Worm (Caenorhabditis elegans) whole organism, late embryonic: ENCODE results near the gene F17E9.2.

Experiments
- C08G9.2 ChIP-seq: sonication (generic microtip); optimal IDR thresholded peaks from 2 replicates; lab custom pipeline; 2016; ENCODE audit warnings: mild to moderate bottlenecking, missing genetic modification characterization, moderate library complexity, missing compliant biosample characterization
- T23F11.4 ChIP-seq: fragments of 200-800 bp; sonication (Bioruptor generic); optimal IDR thresholded peaks from 2 replicates; lab custom pipeline; 2018; ENCODE audit warnings: mild to moderate bottlenecking, missing genetic modification characterization, missing compliant biosample characterization
- ahr-1 ChIP-seq: sonication (generic microtip); optimal IDR thresholded peaks from 2 replicates; lab custom pipeline; 2016; ENCODE audit warnings: missing genetic modification characterization, missing compliant biosample characterization
- ama-1 ChIP-seq: fragments of 150-350 bp; optimal IDR thresholded peaks from 2 replicates; lab custom pipeline; 2014
- ceh-2 ChIP-seq: sonication (generic microtip); optimal IDR thresholded peaks from 2 replicates; lab custom pipeline; 2016; ENCODE audit warnings: missing genotype, missing genetic modification characterization, missing compliant biosample characterization
- ceh-24 ChIP-seq: sonication (generic microtip); optimal IDR thresholded peaks from 2 replicates; lab custom pipeline; 2016; ENCODE audit warnings: mild to moderate bottlenecking, missing genetic modification characterization, missing compliant biosample characterization
- ceh-30 ChIP-seq: fragments of 150-350 bp; optimal IDR thresholded peaks from 2 replicates; lab custom pipeline; 2014; ENCODE audit warnings: missing biosample characterization, missing genetic modification characterization
- ceh-31 ChIP-seq: sonication (generic microtip); optimal IDR thresholded peaks from 2 replicates; lab custom pipeline; 2016; ENCODE audit warnings: missing genetic modification characterization, missing compliant biosample characterization
- ceh-34 ChIP-seq: sonication (generic microtip); optimal IDR thresholded peaks from 2 replicates; lab custom pipeline; 2016; ENCODE audit warnings: mild to moderate bottlenecking, missing genetic modification characterization, missing compliant biosample characterization
- ceh-48 ChIP-seq: sonication (generic microtip); optimal IDR thresholded peaks from 2 replicates; lab custom pipeline; 2016; ENCODE audit warnings: missing genetic modification characterization, inconsistent platforms, missing compliant biosample characterization
- ceh-9 ChIP-seq: sonication (generic microtip); optimal IDR thresholded peaks from 2 replicates; lab custom pipeline; 2016; ENCODE audit warnings: mild to moderate bottlenecking, missing genetic modification characterization, inconsistent platforms, missing compliant biosample characterization
- che-1 ChIP-seq: sonication (generic microtip); optimal IDR thresholded peaks from 2 replicates; lab custom pipeline; 2016; ENCODE audit warnings: mild to moderate bottlenecking, missing genetic modification characterization, missing compliant biosample characterization
- dmd-4 ChIP-seq: sonication (generic microtip); optimal IDR thresholded peaks from 2 replicates; lab custom pipeline; 2016; ENCODE audit warnings: borderline replicate concordance, missing genetic modification characterization, missing compliant biosample characterization
- dve-1 ChIP-seq: sonication (generic microtip); optimal IDR thresholded peaks from 2 replicates; lab custom pipeline; 2017; ENCODE audit warnings: antibody characterized with exemption, mild to moderate bottlenecking, missing genetic modification characterization, missing compliant biosample characterization
- elt-2 ChIP-seq: sonication (generic microtip); optimal IDR thresholded peaks from 2 replicates; lab custom pipeline; 2016; ENCODE audit warnings: missing genetic modification reagents, missing genetic modification characterization, missing compliant biosample characterization
- elt-4 ChIP-seq: sonication (generic microtip); optimal IDR thresholded peaks from 2 replicates; lab custom pipeline; 2016; ENCODE audit warnings: missing genetic modification characterization, missing compliant biosample characterization
- ets-4 ChIP-seq: sonication (generic microtip); optimal IDR thresholded peaks from 2 replicates; lab custom pipeline; 2016; ENCODE audit warnings: missing genetic modification characterization, missing compliant biosample characterization
- hlh-15 ChIP-seq: sonication (generic microtip); optimal IDR thresholded peaks from 2 replicates; lab custom pipeline; 2016; ENCODE audit warnings: missing genetic modification characterization, missing compliant biosample characterization
- hlh-30 ChIP-seq: sonication (generic microtip); optimal IDR thresholded peaks from 2 replicates; lab custom pipeline; 2017; ENCODE audit warnings: antibody characterized with exemption, missing genetic modification characterization, missing compliant biosample characterization; ENCODE audit not compliant: insufficient read depth
- hlh-6 ChIP-seq: sonication (generic microtip); optimal IDR thresholded peaks from 2 replicates; lab custom pipeline; 2016; ENCODE audit warnings: missing genotype, missing genetic modification characterization, missing compliant biosample characterization
- hlh-8 ChIP-seq: sonication (generic microtip); optimal IDR thresholded peaks from 2 replicates; lab custom pipeline; 2016; ENCODE audit warnings: missing genotype, missing genetic modification characterization, missing compliant biosample characterization
- lim-6 ChIP-seq: sonication (generic microtip); optimal IDR thresholded peaks from 2 replicates; lab custom pipeline; 2016; ENCODE audit warnings: missing genetic modification characterization, missing compliant biosample characterization
- lin-11 ChIP-seq: fragments of 200-800 bp; sonication (Bioruptor generic); optimal IDR thresholded peaks from 2 replicates; lab custom pipeline; 2018; ENCODE audit warnings: mild to moderate bottlenecking, missing genetic modification characterization, missing compliant biosample characterization
- madf-2 ChIP-seq: sonication (generic microtip); optimal IDR thresholded peaks from 2 replicates; lab custom pipeline; 2017; ENCODE audit warnings: missing genetic modification characterization, missing compliant biosample characterization
- nhr-11 ChIP-seq: fragments of 150-350 bp; optimal IDR thresholded peaks from 2 replicates; lab custom pipeline; 2014; ENCODE audit warnings: missing biosample characterization, missing genetic modification characterization
- odd-2 ChIP-seq: sonication (generic microtip); optimal IDR thresholded peaks from 2 replicates; lab custom pipeline; 2017; ENCODE audit warnings: antibody characterized with exemption, mild to moderate bottlenecking, missing genetic modification characterization, missing compliant biosample characterization
- pag-3 ChIP-seq: sonication (generic microtip); optimal IDR thresholded peaks from 2 replicates; lab custom pipeline; 2016; ENCODE audit warnings: missing compliant biosample characterization, missing genetic modification characterization, borderline replicate concordance
- pat-9 ChIP-seq: fragments of 200-800 bp; sonication (Bioruptor generic); optimal IDR thresholded peaks from 2 replicates; lab custom pipeline; 2018; ENCODE audit warnings: mild to moderate bottlenecking, missing genetic modification characterization, moderate library complexity, missing compliant biosample characterization
- pha-4 ChIP-seq: fragments of 150-350 bp; optimal IDR thresholded peaks from 2 replicates; lab custom pipeline; 2018; ENCODE audit warnings: missing biosample characterization, missing genetic modification reagents, missing genetic modification characterization
- pros-1 ChIP-seq: fragments of 150-350 bp; optimal IDR thresholded peaks from 2 replicates; lab custom pipeline; 2014; ENCODE audit warnings: missing biosample characterization, missing genetic modification reagents, missing genetic modification characterization
- ref-2 ChIP-seq: sonication (generic microtip); optimal IDR thresholded peaks from 2 replicates; lab custom pipeline; 2016; ENCODE audit warnings: missing genetic modification characterization, missing compliant biosample characterization
- rnt-1 ChIP-seq: sonication (generic microtip); optimal IDR thresholded peaks from 2 replicates; lab custom pipeline; 2016; ENCODE audit warnings: missing genetic modification characterization, missing compliant biosample characterization
- sdc-2 ChIP-seq: sonication (generic microtip); optimal IDR thresholded peaks from 2 replicates; lab custom pipeline; 2016; ENCODE audit warnings: missing genotype, missing genetic modification characterization, missing compliant biosample characterization
- tbx-2 ChIP-seq: sonication (generic microtip); optimal IDR thresholded peaks from 2 replicates; lab custom pipeline; 2016; ENCODE audit warnings: missing genetic modification characterization, missing compliant biosample characterization
- ttx-3 ChIP-seq: sonication (generic microtip); optimal IDR thresholded peaks from 2 replicates; lab custom pipeline; 2016; ENCODE audit warnings: missing genetic modification reagents, missing genetic modification characterization, missing compliant biosample characterization
- unc-3 ChIP-seq, 2 experiments: fragments of 200-800 bp in 1 of 2; sonication (Bioruptor generic) in 1 of 2; sonication (generic microtip) in 1 of 2; conservative IDR thresholded peaks in 1 of 2; optimal IDR thresholded peaks in 1 of 2; 2 replicates each; pipeline versions ENCODE4 v1.3.6 to Lab custom; 2016 to 2022; ENCODE audit warnings: missing compliant biosample characterization in 2 of 2, missing genetic modification characterization in 2 of 2, missing genetic modification reagents in 1 of 2
- unc-86 ChIP-seq: sonication (generic microtip); optimal IDR thresholded peaks from 2 replicates; lab custom pipeline; 2016; ENCODE audit warnings: missing genetic modification characterization, missing compliant biosample characterization

Gene F17E9.2

ce11 chrIV:8360817-8361216, 5.1 kb downstream of the F17E9.2 start, which contains the start of gene sqv-1:
sqv-1 (plus strand) TSS chrIV:8361117.
- TF ChIP-seq ref-2 (tag; lab: Kevin White, UChicago): no peak
- TF ChIP-seq unc-86: no peak
- no peak for TF ChIP-seq unc-3 (GFP tag; conservative IDR thresholded peaks at IDR 0.05; lab: Robert Waterston, UW)
- TF ChIP-seq unc-3 (tag; optimal IDR thresholded peaks at IDR 0.05; lab: Kevin White, UChicago): no peak
- TF ChIP-seq hlh-6 (tag; lab: Kevin White, UChicago): no peak
- no peak for TF ChIP-seq ets-4 (tag; lab: Kevin White, UChicago)
- no peak for TF ChIP-seq dve-1 (tag; lab: Kevin White, UChicago)
- TF ChIP-seq ama-1 (lab: Kevin White, UChicago): no peak
- no peak for TF ChIP-seq pros-1 (tag; lab: Kevin White, UChicago)
- TF ChIP-seq sdc-2 (tag; lab: Kevin White, UChicago): no peak
- TF ChIP-seq pat-9 (tag; lab: Kevin White, UChicago): no peak
- TF ChIP-seq ceh-48 (tag; lab: Kevin White, UChicago): no peak
- no peak for TF ChIP-seq hlh-8 (tag; lab: Kevin White, UChicago)
- TF ChIP-seq ceh-34 (tag; lab: Kevin White, UChicago): no peak
- TF ChIP-seq ttx-3 (tag; lab: Kevin White, UChicago): no peak
- no peak for TF ChIP-seq lim-6 (tag; lab: Kevin White, UChicago)
- TF ChIP-seq pha-4 (tag; lab: Kevin White, UChicago): no peak
- no peak for TF ChIP-seq C08G9.2
- TF ChIP-seq ahr-1 (tag; lab: Kevin White, UChicago): no peak
- TF ChIP-seq che-1 (tag; lab: Kevin White, UChicago): no peak
- no peak for TF ChIP-seq dmd-4 (tag; lab: Kevin White, UChicago)
- TF ChIP-seq, all 69 proteins: peak for 0

- TF ChIP-seq odd-2 (tag; lab: Kevin White, UChicago) (no peak), ceh-9 (tag; lab: Kevin White, UChicago) (no peak)
These were observed 7.5 kb downstream of the F17E9.2 start, which contains the start of gene D2096.12 for ce11 chrIV:8363163-8363562. D2096.12 (plus strand) TSS chrIV:8363463.

ce11 chrIV:8366295-8366694, 10.6 kb downstream of the F17E9.2 start, which contains the start of gene aagr-1:
aagr-1 (plus strand) TSS chrIV:8366521.
- no peak for TF ChIP-seq ceh-31 (tag; lab: Kevin White, UChicago)
- no peak for TF ChIP-seq ceh-24 (tag; lab: Kevin White, UChicago)
- no peak for TF ChIP-seq rnt-1
- TF ChIP-seq tbx-2: no peak
- TF ChIP-seq nhr-11 (tag; lab: Kevin White, UChicago): no peak
- no peak for TF ChIP-seq madf-2 (tag; lab: Kevin White, UChicago)
- no peak for TF ChIP-seq T23F11.4 (GFP tag; lab: Kevin White, UChicago)
- no peak for TF ChIP-seq sdc-2 (tag; lab: Kevin White, UChicago)
- TF ChIP-seq unc-86: no peak
- TF ChIP-seq hlh-30 (tag; lab: Kevin White, UChicago): no peak
- no peak for TF ChIP-seq lim-6 (tag; lab: Kevin White, UChicago)
- TF ChIP-seq odd-2 (tag; lab: Kevin White, UChicago): no peak
- TF ChIP-seq pag-3 (tag; lab: Kevin White, UChicago): no peak
- TF ChIP-seq ceh-34 (tag; lab: Kevin White, UChicago): no peak
- TF ChIP-seq ets-4 (tag; lab: Kevin White, UChicago): no peak
- TF ChIP-seq ceh-30 (tag; lab: Kevin White, UChicago): no peak

ce11 chrIV:8367887-8368286, 12.2 kb downstream of the F17E9.2 start:
- TF ChIP-seq ceh-2 (tag; lab: Kevin White, UChicago): no peak
- TF ChIP-seq elt-2 (tag; lab: Kevin White, UChicago): no peak
- TF ChIP-seq hlh-15 (tag; lab: Kevin White, UChicago): no peak
- no peak for TF ChIP-seq C08G9.2
- TF ChIP-seq che-1 (tag; lab: Kevin White, UChicago): no peak
- no peak for TF ChIP-seq lin-11
- no peak for TF ChIP-seq elt-4 (tag; lab: Kevin White, UChicago)
- TF ChIP-seq, all 69 proteins: peak for 0
